Worm (Caenorhabditis elegans): ENCODE measurements around the gene str-262.

Gene str-262

DNA sequence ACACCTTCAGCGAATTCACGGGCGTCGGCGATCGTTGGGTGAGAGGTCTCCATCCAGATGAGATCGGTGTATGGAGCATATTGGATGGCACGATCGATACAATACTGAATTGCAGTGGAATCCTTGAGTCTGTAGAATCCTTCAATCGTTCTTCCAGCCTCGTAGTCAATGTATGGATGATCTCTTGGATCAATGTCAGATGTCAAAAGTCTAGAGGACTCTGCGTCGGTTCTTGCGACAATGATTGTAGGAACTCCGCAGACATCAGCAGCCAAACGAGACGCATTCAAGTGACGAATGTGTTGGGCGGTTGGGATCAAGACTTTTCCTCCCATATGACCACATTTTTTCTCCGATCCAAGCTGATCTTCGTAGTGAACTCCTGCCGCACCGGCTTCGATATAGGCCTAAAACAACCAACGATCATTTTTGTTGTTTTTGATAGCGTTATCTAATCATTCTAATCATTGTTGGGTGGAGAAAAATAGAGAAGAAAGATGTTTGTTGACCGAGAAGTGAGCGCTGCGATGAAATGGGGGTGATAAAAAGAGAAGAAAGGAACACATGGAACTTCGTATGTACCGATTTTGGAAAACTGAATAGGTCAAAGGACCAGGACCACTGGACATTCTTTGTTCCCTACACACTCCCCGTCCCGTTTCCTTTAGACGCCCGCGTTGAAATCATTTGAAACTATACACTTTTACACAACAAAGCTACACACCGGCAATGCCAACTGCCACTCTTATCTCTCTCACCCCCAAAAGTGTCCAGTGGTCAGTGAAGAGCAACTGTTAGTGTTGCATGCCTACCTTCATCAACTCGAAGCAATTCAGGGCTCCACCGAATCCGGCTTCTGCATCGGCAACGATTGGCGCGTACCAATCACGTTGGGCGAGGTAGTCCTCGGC is 25.8 kb downstream of the str-262 start:
- TF ChIP-seq W03F9.2 (tag; optimal IDR thresholded peaks at IDR 0.05) = no peak
- TF ChIP-seq him-1 (tag; optimal IDR thresholded peaks at IDR 0.05) = no peak
- no peak for TF ChIP-seq dao-5 (tag; optimal IDR thresholded peaks at IDR 0.05)

DNA sequence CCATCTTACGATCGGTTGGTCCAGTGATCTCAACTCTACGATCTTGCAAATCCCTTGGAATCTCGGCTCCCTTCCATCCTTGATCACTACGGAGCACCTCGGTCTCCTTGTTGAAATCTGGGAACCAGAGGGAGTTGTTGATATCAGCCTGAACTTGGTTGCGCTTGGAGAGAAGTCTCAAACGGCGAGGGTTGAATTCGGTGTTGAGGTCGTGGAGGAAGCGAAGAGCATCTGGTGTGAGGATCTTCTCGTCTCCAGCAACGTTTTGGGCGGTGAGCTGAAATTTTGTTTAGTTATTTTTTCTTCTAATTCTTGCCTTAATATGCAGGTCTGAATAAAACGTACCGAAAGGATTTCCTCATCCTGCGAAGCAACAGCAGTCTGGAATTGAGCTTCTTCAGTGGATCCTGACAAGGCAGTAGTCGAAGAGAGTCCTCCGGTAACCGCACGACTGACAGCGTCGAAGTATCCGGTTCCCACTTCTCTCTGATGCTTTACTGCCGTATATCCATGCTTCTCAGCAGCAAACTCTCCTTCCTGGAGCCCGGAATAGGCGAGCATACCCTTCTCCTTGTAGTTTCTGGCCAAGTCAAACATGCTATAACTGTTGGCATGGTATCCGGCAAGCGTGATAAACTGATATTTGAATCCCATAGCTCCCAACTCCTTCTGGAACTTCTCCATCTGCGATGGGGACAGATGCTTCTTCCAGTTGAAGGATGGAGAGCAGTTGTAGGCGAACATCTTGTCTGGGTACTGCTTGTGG is 26.6 kb downstream of the str-262 start:
- no peak for TF ChIP-seq W03F9.2 (tag; optimal IDR thresholded peaks at IDR 0.05)
- no peak for TF ChIP-seq dao-5 (tag; optimal IDR thresholded peaks at IDR 0.05)
- no peak for TF ChIP-seq him-1 (tag; optimal IDR thresholded peaks at IDR 0.05)

- no peak for TF ChIP-seq him-1 (tag; optimal IDR thresholded peaks at IDR 0.05)
- TF ChIP-seq dao-5 (tag; optimal IDR thresholded peaks at IDR 0.05) = no peak
- TF ChIP-seq W03F9.2 (tag; optimal IDR thresholded peaks at IDR 0.05) = no peak
These were observed 27.4 kb downstream of the str-262 start for ce11 chrV:724946-725806.

DNA sequence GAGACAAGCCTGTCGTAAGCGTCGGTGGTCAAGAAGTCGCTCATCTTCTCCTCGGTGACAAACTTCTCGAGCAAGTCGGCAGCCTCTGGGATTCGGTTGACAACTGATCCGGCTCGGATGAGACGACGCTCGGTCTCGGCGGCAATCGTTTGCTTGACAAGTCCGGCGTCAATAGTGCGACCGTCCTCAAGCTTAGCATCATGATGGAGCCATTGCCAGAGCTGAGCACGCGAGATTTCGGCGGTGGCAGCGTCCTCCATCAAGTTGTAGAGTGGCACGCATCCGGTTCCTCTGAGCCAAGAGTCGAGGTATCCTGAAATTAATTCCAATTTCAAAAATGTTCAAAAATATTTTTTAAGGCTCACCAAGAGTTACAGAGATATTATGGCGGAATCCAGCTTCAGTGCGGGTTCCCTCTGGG is 28.1 kb downstream of the str-262 start:
- no peak for TF ChIP-seq W03F9.2 (tag; optimal IDR thresholded peaks at IDR 0.05)
- no peak for TF ChIP-seq dao-5 (tag; optimal IDR thresholded peaks at IDR 0.05)
- no peak for TF ChIP-seq him-1 (tag; optimal IDR thresholded peaks at IDR 0.05)

- no peak for TF ChIP-seq him-1 (tag; optimal IDR thresholded peaks at IDR 0.05)
- TF ChIP-seq W03F9.2 (tag; optimal IDR thresholded peaks at IDR 0.05) = no peak
- no peak for TF ChIP-seq dao-5 (tag; optimal IDR thresholded peaks at IDR 0.05)
These were observed 28.7 kb downstream of the str-262 start, which contains the start of gene fbxb-72 for ce11 chrV:723895-724352. TSS of gene fbxb-72 (minus strand) at chrV:723952.

- no peak for TF ChIP-seq dao-5 (tag; optimal IDR thresholded peaks at IDR 0.05)
- no peak for TF ChIP-seq W03F9.2 (tag; optimal IDR thresholded peaks at IDR 0.05)
- no peak for TF ChIP-seq him-1 (tag; optimal IDR thresholded peaks at IDR 0.05)
These were observed 29.7 kb downstream of the str-262 start for ce11 chrV:722889-723288.

- no peak for TF ChIP-seq dao-5 (tag; optimal IDR thresholded peaks at IDR 0.05)
- no peak for TF ChIP-seq W03F9.2 (tag; optimal IDR thresholded peaks at IDR 0.05)
- no peak for TF ChIP-seq him-1 (tag; optimal IDR thresholded peaks at IDR 0.05)
These were observed 32.8 kb downstream of the str-262 start, which contains the start of gene srbc-40 for ce11 chrV:719731-720130. TSS of gene srbc-40 (minus strand) at chrV:719831.

DNA sequence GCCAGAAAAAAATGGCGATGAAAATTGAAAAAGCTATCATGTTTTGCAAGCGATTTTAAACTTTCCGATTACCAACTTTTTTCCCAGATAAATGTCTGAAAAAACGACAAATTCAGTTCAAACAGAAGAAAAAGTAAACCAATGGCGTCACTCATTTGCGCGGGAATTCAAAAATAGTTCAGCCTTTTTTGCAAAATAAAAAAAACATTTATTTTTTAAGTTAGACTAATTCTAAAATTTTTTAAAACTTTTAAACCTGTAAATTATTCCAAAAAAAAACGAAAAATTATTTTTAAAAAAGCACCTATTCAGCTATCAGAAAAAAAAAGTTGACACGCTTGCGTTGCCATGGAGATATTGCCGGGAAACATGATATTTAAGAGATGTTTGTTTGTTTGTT is 39.7 kb downstream of the str-262 start, which contains the start of gene cyp-33C11:
cyp-33C11 (minus strand) TSS at position 101 of the 400 bp plus-strand sequence.
- TF ChIP-seq him-1 (tag; optimal IDR thresholded peaks at IDR 0.05) (no peak), W03F9.2 (tag; optimal IDR thresholded peaks at IDR 0.05) (no peak), dao-5 (tag; optimal IDR thresholded peaks at IDR 0.05) (no peak)

DNA sequence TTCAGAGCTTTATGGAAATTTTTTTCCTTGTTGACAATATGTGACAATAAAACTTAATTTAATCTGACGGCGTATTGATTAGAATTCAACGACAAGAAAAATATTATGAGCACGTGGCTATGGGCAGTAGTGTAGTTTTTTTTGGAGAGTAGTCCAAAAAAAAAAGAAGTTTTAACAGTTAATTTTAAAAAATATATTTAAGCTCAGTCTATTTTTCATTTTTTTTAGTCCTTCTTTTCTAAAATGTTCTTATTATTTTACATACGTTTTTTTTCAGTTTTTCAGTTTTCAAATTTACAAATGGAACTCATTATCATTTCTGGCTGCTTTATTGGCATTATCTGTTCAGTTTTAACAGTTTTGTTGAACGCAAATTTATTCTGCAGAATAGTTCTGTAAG is 43.8 kb downstream of the str-262 start, which contains the start of gene srbc-39:
srbc-39 (plus strand) TSS at position 301 of the 400 bp plus-strand sequence.
- TF ChIP-seq W03F9.2 (tag; optimal IDR thresholded peaks at IDR 0.05) = no peak
- no peak for TF ChIP-seq him-1 (tag; optimal IDR thresholded peaks at IDR 0.05)
- no peak for TF ChIP-seq dao-5 (tag; optimal IDR thresholded peaks at IDR 0.05)

ce11 chrV:706918-707317 is 45.7 kb downstream of the str-262 start, which contains the start of gene srbc-38:
TSS of gene srbc-38 (plus strand) at chrV:707218.
- TF ChIP-seq W03F9.2 (tag; optimal IDR thresholded peaks at IDR 0.05) (no peak), him-1 (tag; optimal IDR thresholded peaks at IDR 0.05) (no peak), dao-5 (tag; optimal IDR thresholded peaks at IDR 0.05) (no peak)

ce11 chrV:702260-702659 is 50.3 kb downstream of the str-262 start, which contains the start of gene srbc-37:
TSS of gene srbc-37 (plus strand) at chrV:702560.
- no peak for TF ChIP-seq dao-5 (tag; optimal IDR thresholded peaks at IDR 0.05)
- no peak for TF ChIP-seq him-1 (tag; optimal IDR thresholded peaks at IDR 0.05)
- no peak for TF ChIP-seq W03F9.2 (tag; optimal IDR thresholded peaks at IDR 0.05)
